Fruit fly (Drosophila melanogaster) whole organism, embryonic: ENCODE data around the gene CG46310.

Experiments
- B-H1 ChIP-seq: fragments of 200-800 bp; sonication (Bioruptor generic); IDR thresholded peaks from 3 replicates; pipeline ENCODE4 v1.3.6; 2022; ENCODE audit warnings: missing biosample characterization, missing genetic modification characterization
- B-H2 ChIP-seq: fragments of 200-800 bp; sonication (Bioruptor generic); optimal IDR thresholded peaks from 2 replicates; lab custom pipeline; 2018; ENCODE audit warnings: missing biosample characterization, mild to moderate bottlenecking, missing genetic modification characterization
- CG11093 ChIP-seq: fragments of 200-800 bp; sonication (Bioruptor generic); IDR thresholded peaks from 3 replicates; pipeline ENCODE4 v1.3.6; 2022; ENCODE audit warnings: missing biosample characterization, missing genetic modification characterization
- CG11696 ChIP-seq: fragments of 200-800 bp; sonication (Bioruptor generic); IDR thresholded peaks from 2 replicates; pipeline ENCODE4 v1.3.6; 2022; ENCODE audit warnings: missing biosample characterization, missing genetic modification characterization
- CG13894 ChIP-seq: fragments of 200-800 bp; sonication (Bioruptor generic); optimal IDR thresholded peaks from 3 replicates; lab custom pipeline; 2018; ENCODE audit warnings: missing biosample characterization, mild to moderate bottlenecking, missing genetic modification characterization, moderate library complexity
- CG14441 ChIP-seq: fragments of 200-800 bp; sonication (Bioruptor generic); IDR thresholded peaks from 2 replicates; pipeline ENCODE4 v1.3.6; 2022; ENCODE audit warnings: missing biosample characterization, missing genetic modification characterization
- CG17359 ChIP-seq: fragments of 200-800 bp; sonication (Bioruptor generic); optimal IDR thresholded peaks from 3 replicates; lab custom pipeline; 2018; ENCODE audit warnings: missing biosample characterization, mild to moderate bottlenecking, missing genetic modification characterization, moderate library complexity
- CG32532 ChIP-seq: fragments of 200-800 bp; sonication (Bioruptor generic); IDR thresholded peaks from 2 replicates; pipeline ENCODE4 v1.3.6; 2022; ENCODE audit warnings: missing biosample characterization, missing genetic modification characterization
- CG32772 ChIP-seq: fragments of 200-800 bp; sonication (Bioruptor generic); IDR thresholded peaks from 2 replicates; pipeline ENCODE4 v1.3.6; 2022; ENCODE audit warnings: missing biosample characterization, missing genetic modification characterization
- CG34422 ChIP-seq: fragments of 200-800 bp; sonication (Bioruptor generic); IDR thresholded peaks from 3 replicates; pipeline ENCODE4 v1.3.6; 2022; ENCODE audit warnings: missing biosample characterization, missing genetic modification characterization
- CG3847 ChIP-seq: fragments of 200-800 bp; sonication (Bioruptor generic); IDR thresholded peaks from 2 replicates; pipeline ENCODE4 v1.3.6; 2022; ENCODE audit warnings: missing biosample characterization, missing genetic modification characterization
- CG6175 ChIP-seq: fragments of 200-800 bp; sonication (Bioruptor generic); IDR thresholded peaks from 3 replicates; pipeline ENCODE4 v1.3.6; 2022; ENCODE audit warnings: missing biosample characterization, missing genetic modification characterization
- CG6854 ChIP-seq: fragments of 200-800 bp; sonication (Bioruptor generic); optimal IDR thresholded peaks from 3 replicates; lab custom pipeline; 2017; ENCODE audit warnings: missing biosample characterization, mild to moderate bottlenecking, missing genetic modification characterization
- CG7271 ChIP-seq: fragments of 200-800 bp; sonication (Bioruptor generic); optimal IDR thresholded peaks from 2 replicates; lab custom pipeline; 2018; ENCODE audit warnings: missing biosample characterization, mild to moderate bottlenecking, missing genetic modification characterization, moderate library complexity
- CG7839 ChIP-seq: fragments of 200-800 bp; sonication (Bioruptor generic); optimal IDR thresholded peaks from 3 replicates; lab custom pipeline; 2018; ENCODE audit warnings: missing biosample characterization, mild to moderate bottlenecking, missing genetic modification characterization, moderate library complexity
- CG7963 ChIP-seq: fragments of 200-800 bp; sonication (Bioruptor generic); IDR thresholded peaks from 3 replicates; pipeline ENCODE4 v1.3.6; 2022; ENCODE audit warnings: missing biosample characterization, missing genetic modification characterization; ENCODE audit not compliant: partially characterized antibody
- CG8765 ChIP-seq: fragments of 200-800 bp; sonication (Bioruptor generic); IDR thresholded peaks from 2 replicates; pipeline ENCODE4 v1.3.6; 2022; ENCODE audit warnings: missing biosample characterization, missing genetic modification characterization
- CG9215 ChIP-seq: fragments of 200-800 bp; sonication (Bioruptor generic); IDR thresholded peaks from 2 replicates; pipeline ENCODE4 v1.3.6; 2022; ENCODE audit warnings: missing biosample characterization, missing genetic modification characterization
- D19B ChIP-seq: fragments of 200-800 bp; sonication (Bioruptor generic); optimal IDR thresholded peaks from 2 replicates; lab custom pipeline; 2017; ENCODE audit warnings: missing biosample characterization, mild to moderate bottlenecking, missing genetic modification characterization
- E2f1 ChIP-seq: fragments of 200-800 bp; sonication (Bioruptor generic); IDR thresholded peaks from 2 replicates; pipeline ENCODE4 v1.3.6; 2022; ENCODE audit warnings: missing biosample characterization, missing genetic modification characterization
- GATAe ChIP-seq: fragments of 200-800 bp; sonication (Bioruptor generic); conservative IDR thresholded peaks from 2 replicates; pipeline ENCODE4 v1.3.6; 2022; ENCODE audit warnings: missing biosample characterization, missing genetic modification characterization
- Hey ChIP-seq: fragments of 200-800 bp; sonication (Bioruptor generic); optimal IDR thresholded peaks from 3 replicates; lab custom pipeline; 2018; ENCODE audit warnings: missing biosample characterization, mild to moderate bottlenecking, missing genetic modification characterization
- HmgZ ChIP-seq: fragments of 200-800 bp; sonication (Bioruptor generic); optimal IDR thresholded peaks from 2 replicates; lab custom pipeline; 2018; ENCODE audit warnings: missing biosample characterization, mild to moderate bottlenecking, missing genetic modification characterization
- Hmr ChIP-seq: fragments of 200-800 bp; sonication (Bioruptor generic); optimal IDR thresholded peaks from 3 replicates; lab custom pipeline; 2017; ENCODE audit warnings: mild to moderate bottlenecking, missing biosample characterization, missing genetic modification reagents, missing genetic modification characterization
- Med ChIP-seq: fragments of 200-800 bp; sonication (Bioruptor generic); peaks from one replicate; lab custom pipeline; 2016; ENCODE audit warnings: missing biosample characterization, missing genetic modification characterization, mild to moderate bottlenecking, inconsistent platforms, moderate library complexity
- Meics ChIP-seq: fragments of 200-800 bp; sonication (Bioruptor generic); optimal IDR thresholded peaks from 2 replicates; lab custom pipeline; 2017; ENCODE audit warnings: missing biosample characterization, mild to moderate bottlenecking, missing genetic modification characterization
- Rfx ChIP-seq: fragments of 200-800 bp; sonication (Bioruptor generic); IDR thresholded peaks from 2 replicates; pipeline ENCODE4 v1.3.6; 2022; ENCODE audit warnings: missing biosample characterization, missing genetic modification characterization
- Ssrp ChIP-seq: fragments of 200-800 bp; sonication (Bioruptor generic); optimal IDR thresholded peaks from 2 replicates; lab custom pipeline; 2018; ENCODE audit warnings: missing biosample characterization, mild to moderate bottlenecking, missing genetic modification characterization, moderate library complexity
- aop ChIP-seq: fragments of 200-800 bp; sonication (Bioruptor generic); IDR thresholded peaks from 2 replicates; pipeline ENCODE4 v1.3.6; 2022; ENCODE audit warnings: missing biosample characterization, missing genetic modification characterization
- bigmax ChIP-seq: fragments of 200-800 bp; sonication (Bioruptor generic); optimal IDR thresholded peaks from 2 replicates; lab custom pipeline; 2018; ENCODE audit warnings: missing biosample characterization, mild to moderate bottlenecking, missing genetic modification characterization
- chinmo ChIP-seq: fragments of 200-800 bp; sonication (Bioruptor generic); IDR thresholded peaks from 4 replicates; pipeline ENCODE4 v1.3.6; 2022; ENCODE audit warnings: missing biosample characterization, missing genetic modification characterization; ENCODE audit not compliant: partially characterized antibody
- dysf ChIP-seq: fragments of 200-800 bp; sonication (Bioruptor generic); IDR thresholded peaks from 3 replicates; pipeline ENCODE4 v1.3.6; 2022; ENCODE audit warnings: missing biosample characterization, missing genetic modification characterization
- eve ChIP-seq, 2 experiments: fragments of >200 bp; optimal IDR thresholded peaks; 2 replicates each; lab custom pipeline; 2017; ENCODE audit warnings: missing biosample characterization in 2 of 2, missing genetic modification characterization in 2 of 2
- gcm ChIP-seq: fragments of 200-800 bp; sonication (Bioruptor generic); optimal IDR thresholded peaks from 2 replicates; lab custom pipeline; 2019; ENCODE audit warnings: missing biosample characterization, mild to moderate bottlenecking, missing genetic modification characterization, moderate library complexity
- gem ChIP-seq: fragments of 200-800 bp; sonication (Bioruptor generic); optimal IDR thresholded peaks from 2 replicates; lab custom pipeline; 2019; ENCODE audit warnings: missing biosample characterization, mild to moderate bottlenecking, missing genetic modification characterization, moderate library complexity
- ind ChIP-seq: fragments of 200-800 bp; sonication (Bioruptor generic); optimal IDR thresholded peaks from 3 replicates; lab custom pipeline; 2016; ENCODE audit warnings: missing biosample characterization, missing genetic modification characterization
- lab ChIP-seq: fragments of 200-800 bp; sonication (Bioruptor generic); optimal IDR thresholded peaks from 3 replicates; lab custom pipeline; 2017; ENCODE audit warnings: missing biosample characterization, missing genetic modification characterization, mild to moderate bottlenecking, moderate library complexity, missing genetic modification reagents
- mam ChIP-seq: fragments of 200-800 bp; sonication (Bioruptor generic); optimal IDR thresholded peaks from 3 replicates; lab custom pipeline; 2016; ENCODE audit warnings: missing biosample characterization, missing genetic modification characterization
- mirr ChIP-seq: fragments of 200-800 bp; sonication (Bioruptor generic); optimal IDR thresholded peaks from 3 replicates; lab custom pipeline; 2018; ENCODE audit warnings: missing biosample characterization, mild to moderate bottlenecking, missing genetic modification characterization
- psq ChIP-seq: fragments of 200-800 bp; sonication (Bioruptor generic); optimal IDR thresholded peaks from 2 replicates; lab custom pipeline; 2017; ENCODE audit warnings: missing biosample characterization, missing genetic modification characterization
- rib ChIP-seq: fragments of 200-800 bp; sonication (Bioruptor generic); IDR thresholded peaks from 2 replicates; pipeline ENCODE4 v1.3.6; 2022; ENCODE audit warnings: missing biosample characterization, missing genetic modification characterization
- salm ChIP-seq: fragments of 200-800 bp; sonication (Bioruptor generic); optimal IDR thresholded peaks from 2 replicates; lab custom pipeline; 2018; ENCODE audit warnings: missing biosample characterization, mild to moderate bottlenecking, missing genetic modification characterization
- sd ChIP-seq: fragments of 200-800 bp; sonication (Bioruptor generic); optimal IDR thresholded peaks from 3 replicates; lab custom pipeline; 2018; ENCODE audit warnings: missing biosample characterization, mild to moderate bottlenecking, missing genetic modification characterization, moderate library complexity
- sim ChIP-seq: fragments of 200-800 bp; sonication (Bioruptor generic); IDR thresholded peaks from 2 replicates; pipeline ENCODE4 v1.3.6; 2022; ENCODE audit warnings: missing biosample characterization, missing genetic modification characterization
- sob ChIP-seq: fragments of 200-800 bp; sonication (Bioruptor generic); IDR thresholded peaks from 2 replicates; pipeline ENCODE4 v1.3.6; 2022; ENCODE audit warnings: missing biosample characterization, missing genetic modification characterization
- stwl ChIP-seq: fragments of 200-800 bp; sonication (Bioruptor generic); optimal IDR thresholded peaks from 3 replicates; lab custom pipeline; 2018; ENCODE audit warnings: missing biosample characterization, mild to moderate bottlenecking, missing genetic modification characterization, moderate library complexity
- unpg ChIP-seq: fragments of 200-800 bp; sonication (Bioruptor generic); optimal IDR thresholded peaks from 3 replicates; lab custom pipeline; 2018; ENCODE audit warnings: missing biosample characterization, mild to moderate bottlenecking, missing genetic modification characterization, moderate library complexity
- vvl ChIP-seq: fragments of 200-800 bp; sonication (Bioruptor generic); IDR thresholded peaks from 2 replicates; pipeline ENCODE4 v1.3.6; 2022; ENCODE audit warnings: missing biosample characterization, missing genetic modification characterization
- zf30C ChIP-seq: fragments of 200-800 bp; sonication (Bioruptor generic); optimal IDR thresholded peaks from 3 replicates; lab custom pipeline; 2018; ENCODE audit warnings: missing biosample characterization, mild to moderate bottlenecking, missing genetic modification characterization

CG46310 gene

DNA sequence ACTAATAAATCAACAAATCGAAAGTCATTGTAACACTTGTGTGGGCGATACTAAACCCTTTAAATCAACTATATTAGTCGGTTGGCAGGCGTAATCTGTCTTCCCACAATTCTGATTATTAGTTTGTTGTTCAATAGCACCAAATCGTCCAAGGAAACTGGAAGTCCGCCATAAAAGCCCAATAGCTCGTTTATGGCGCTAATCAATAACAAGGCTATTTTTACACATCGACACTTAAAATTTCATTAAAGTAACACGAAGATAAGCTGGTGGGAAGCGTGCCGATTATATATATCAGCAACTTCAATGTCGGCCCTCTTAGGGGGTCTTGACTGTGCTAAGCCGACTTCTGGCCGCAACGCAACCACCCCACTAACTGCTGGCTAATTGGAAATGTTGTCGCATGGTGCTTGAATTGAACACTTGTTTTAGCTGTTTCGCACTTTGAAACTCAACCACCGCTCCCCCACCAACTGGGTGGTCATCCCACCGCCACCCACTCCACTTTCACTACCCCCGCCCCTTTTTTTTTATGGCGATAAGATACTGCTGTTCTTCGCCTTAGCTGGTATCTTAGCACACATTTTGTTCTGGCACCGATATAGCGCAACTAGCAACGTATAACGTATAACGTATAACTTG, 34.6 kb upstream of the CG46310 start (continued):
- TF ChIP-seq CG13894 (tag; lab: Kevin White, UChicago) (peak; percentile 45), CG3847 (GFP tag; lab: Robert Waterston, UW) (no peak), stwl (tag; lab: Kevin White, UChicago) (no peak), eve (GFP tag; optimal IDR thresholded peaks at IDR 0.05; lab: Kevin White, UChicago) (no peak), sim (GFP tag; lab: Robert Waterston, UW) (no peak), sd (tag; lab: Kevin White, UChicago) (peak; percentile 48), unpg (peak; percentile 15), CG17359 (tag; lab: Kevin White, UChicago) (no peak), aop (GFP tag; lab: Robert Waterston, UW) (no peak), CG11696 (GFP tag; lab: Robert Waterston, UW) (no peak), sob (no peak), CG32532 (GFP tag; lab: Robert Waterston, UW) (no peak; the same call in 1 of the 2 replicates), CG6854 (GFP tag; lab: Kevin White, UChicago) (peak; percentile 21), B-H2 (GFP tag; lab: Kevin White, UChicago) (peak; percentile 11), bigmax (GFP tag; lab: Kevin White, UChicago) (no peak)

DNA sequence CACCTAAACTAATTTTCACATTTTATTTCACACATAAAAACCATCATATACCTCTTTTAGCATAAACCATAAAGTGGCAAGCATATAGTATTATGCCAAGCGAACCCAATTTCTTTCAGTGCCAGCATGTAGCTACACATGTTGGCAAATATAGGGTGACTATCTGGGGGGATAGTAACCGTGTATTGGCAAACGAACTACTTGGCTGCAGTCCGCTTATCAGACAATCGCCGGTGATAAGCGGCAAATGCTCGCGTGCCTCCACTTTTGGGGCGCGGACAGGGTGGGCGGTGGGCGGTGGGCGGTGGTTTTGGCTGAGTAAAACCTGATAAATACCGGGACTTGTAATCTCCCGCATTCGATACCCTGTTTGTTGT, 34.1 kb upstream of the CG46310 start:
- TF ChIP-seq E2f1 (GFP tag; lab: Robert Waterston, UW): 0 out of 2 replicates have a peak, but pooled peaks have one; percentile 16
- peak; percentile 26 for TF ChIP-seq Meics (GFP tag; lab: Kevin White, UChicago)
- peak; percentile 56; the same call in 1 of the 4 replicates for TF ChIP-seq chinmo (GFP tag; lab: Robert Waterston, UW)
- TF ChIP-seq gem (tag; lab: Kevin White, UChicago): peak; percentile 19
- TF ChIP-seq CG8765 (GFP tag; lab: Robert Waterston, UW): no peak
- TF ChIP-seq GATAe: peak; percentile 82
- TF ChIP-seq rib: peak; percentile 59; the same call in 1 of the 2 replicates
- TF ChIP-seq CG14441 (GFP tag; lab: Robert Waterston, UW): peak; percentile 58
- 0 out of 2 replicates have a peak, but pooled peaks have one; percentile 33 for TF ChIP-seq CG9215 (GFP tag; lab: Robert Waterston, UW)
- TF ChIP-seq salm: no peak
- TF ChIP-seq ind (GFP tag; lab: Kevin White, UChicago): peak; percentile 6
- TF ChIP-seq dysf (GFP tag; lab: Robert Waterston, UW): no peak
- TF ChIP-seq Rfx (GFP tag; lab: Robert Waterston, UW): peak; percentile 7; the same call in 1 of the 2 replicates
- no peak for TF ChIP-seq CG6175 (GFP tag; lab: Robert Waterston, UW)
- peak; percentile 90 for TF ChIP-seq mirr (GFP tag; lab: Kevin White, UChicago)
- no peak for TF ChIP-seq B-H1
- TF ChIP-seq Hmr: peak; percentile 12
- no peak for TF ChIP-seq CG7839 (tag; lab: Kevin White, UChicago)
- no peak for TF ChIP-seq Ssrp (tag; lab: Kevin White, UChicago)
- TF ChIP-seq CG7963 (GFP tag; lab: Robert Waterston, UW): no peak
- no peak for TF ChIP-seq CG11093 (GFP tag; lab: Robert Waterston, UW)
- TF ChIP-seq Med: peak; percentile 78
- TF ChIP-seq zf30C (GFP tag; lab: Kevin White, UChicago): peak; percentile 24
- peak; percentile 2 for TF ChIP-seq mam (GFP tag; lab: Kevin White, UChicago)
- no peak for TF ChIP-seq HmgZ
- TF ChIP-seq CG32772: 0 out of 2 replicates have a peak, but pooled peaks have one; percentile 10
- TF ChIP-seq Hey (tag; lab: Kevin White, UChicago): peak; percentile 79
- TF ChIP-seq CG32532 (GFP tag; lab: Robert Waterston, UW): 0 out of 2 replicates have a peak, but pooled peaks have one; percentile 8
- no peak for TF ChIP-seq CG7271 (tag; lab: Kevin White, UChicago)
- 0 out of 2 replicates have a peak, but pooled peaks have one; percentile 38 for TF ChIP-seq vvl
- TF ChIP-seq psq (GFP tag; lab: Kevin White, UChicago): no peak
- no peak for TF ChIP-seq D19B
- 0 out of 3 replicates have a peak, but pooled peaks have one; percentile 33 for TF ChIP-seq CG34422 (GFP tag; lab: Robert Waterston, UW)
- TF ChIP-seq lab (GFP tag; lab: Kevin White, UChicago): peak; percentile 25
- no peak for TF ChIP-seq gcm
